Fruit fly (Drosophila melanogaster) whole organism, pupa: Measurements from ENCODE around the gene SMC5.
A peak's percentile ranks its signal among the peaks of the same experiment; 100 is the strongest.

ENCODE experiments used
- CG12605 ChIP-seq: fragments of 200-800 bp; sonication (Bioruptor generic); IDR thresholded peaks from 2 replicates; pipeline ENCODE4 v1.3.6; 2022; ENCODE audit warnings: missing biosample characterization, missing genetic modification characterization
- CG17806 ChIP-seq: fragments of 200-800 bp; sonication (Bioruptor generic); optimal IDR thresholded peaks from 2 replicates; lab custom pipeline; 2018; ENCODE audit warnings: missing biosample characterization, mild to moderate bottlenecking, missing genetic modification characterization, moderate library complexity
- CG32121 ChIP-seq: fragments of 200-800 bp; sonication (Bioruptor generic); IDR thresholded peaks from 2 replicates; pipeline ENCODE4 v1.3.6; 2022; ENCODE audit warnings: missing biosample characterization, missing genetic modification characterization
- CG8301 ChIP-seq: fragments of 200-800 bp; sonication (Bioruptor generic); optimal IDR thresholded peaks from 2 replicates; lab custom pipeline; 2018; ENCODE audit warnings: missing biosample characterization, mild to moderate bottlenecking, missing genetic modification characterization
- CG9948 ChIP-seq: fragments of 200-800 bp; sonication (Bioruptor generic); optimal IDR thresholded peaks from 2 replicates; lab custom pipeline; 2018; ENCODE audit warnings: missing biosample characterization, mild to moderate bottlenecking, missing genetic modification characterization, moderate library complexity
- EcR ChIP-seq: fragments of 200-800 bp; sonication (Bioruptor generic); optimal IDR thresholded peaks from 3 replicates; lab custom pipeline; 2019; ENCODE audit warnings: missing biosample characterization, missing genetic modification characterization, mild to moderate bottlenecking, moderate library complexity, missing genetic modification reagents
- Ets98B ChIP-seq: fragments of 200-800 bp; sonication (Bioruptor generic); IDR thresholded peaks from 2 replicates; pipeline ENCODE4 v1.3.6; 2022; ENCODE audit warnings: missing biosample characterization, missing genetic modification characterization
- Pif1B ChIP-seq: fragments of 200-800 bp; sonication (Bioruptor generic); optimal IDR thresholded peaks from 3 replicates; lab custom pipeline; 2016; ENCODE audit warnings: missing biosample characterization, missing genetic modification characterization
- Snoo ChIP-seq: fragments of 200-800 bp; sonication (Bioruptor generic); optimal IDR thresholded peaks from 3 replicates; lab custom pipeline; 2017; ENCODE audit warnings: missing biosample characterization, mild to moderate bottlenecking, missing genetic modification characterization, inconsistent platforms
- fd96Ca ChIP-seq: fragments of 200-800 bp; sonication (Bioruptor generic); IDR thresholded peaks from 3 replicates; pipeline ENCODE4 v1.3.6; 2022; ENCODE audit warnings: missing biosample characterization, missing genetic modification characterization
- gl ChIP-seq: fragments of 200-800 bp; sonication (Bioruptor generic); optimal IDR thresholded peaks from 2 replicates; lab custom pipeline; 2018; ENCODE audit warnings: missing biosample characterization, mild to moderate bottlenecking, missing genetic modification characterization
- rn ChIP-seq: fragments of 200-800 bp; sonication (Bioruptor generic); IDR thresholded peaks from 2 replicates; pipeline ENCODE4 v1.3.6; 2022; ENCODE audit warnings: missing biosample characterization, missing genetic modification characterization

- TF ChIP-seq CG9948 (tag; lab: Kevin White, UChicago) (peak; percentile 4), CG12605 (GFP tag; lab: Robert Waterston, UW) (no peak), Ets98B (peak; percentile 60), EcR (GFP tag; lab: Kevin White, UChicago) (no peak), gl (no peak), Snoo (tag; lab: Kevin White, UChicago) (peak; percentile 16), CG32121 (GFP tag; lab: Robert Waterston, UW) (peak; percentile 67), CG8301 (tag; lab: Kevin White, UChicago) (peak; percentile 44), rn (GFP tag; lab: Robert Waterston, UW) (no peak; the same call in 1 of the 2 replicates), fd96Ca (GFP tag; lab: Robert Waterston, UW) (no peak), CG17806 (tag; lab: Kevin White, UChicago) (peak; percentile 38), Pif1B (GFP tag; lab: Kevin White, UChicago) (peak; percentile 54)
Observed at dm6 chr3L:21524071-21524889, 44.7 kb upstream of the SMC5 start.
